Fruit fly (Drosophila melanogaster): Measurements from ENCODE around the gene CG42828.

DNA sequence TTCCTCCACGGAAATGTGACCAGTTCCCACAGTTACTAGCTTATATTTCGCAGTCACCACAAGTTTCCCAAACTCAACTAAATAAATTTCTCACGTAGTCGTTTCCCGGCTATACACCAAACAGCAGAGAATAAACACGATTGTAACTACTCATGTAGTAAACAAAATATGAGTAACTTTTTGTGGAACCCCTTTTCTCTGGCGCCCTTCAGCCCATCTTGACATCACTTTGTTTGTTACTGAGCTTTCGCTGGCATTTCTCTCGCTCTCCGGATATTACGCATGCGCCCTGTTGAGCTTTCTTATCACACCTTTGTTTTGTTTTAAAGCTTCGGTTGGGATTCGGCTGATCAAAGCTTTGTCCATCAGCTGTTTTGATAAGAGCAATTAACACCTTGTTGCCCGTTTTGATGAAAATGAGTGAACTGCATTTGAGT lies 12.5 kb downstream of the CG42828 start:
- TF ChIP-seq CTCF (optimal IDR thresholded peaks at IDR 0.05) (no peak), CG8478 (optimal IDR thresholded peaks at IDR 0.05) (no peak)

All from S2 (cell line).